Fruit fly (Drosophila melanogaster): ENCODE results near the gene mei-41.

The mei-41 gene

DNA sequence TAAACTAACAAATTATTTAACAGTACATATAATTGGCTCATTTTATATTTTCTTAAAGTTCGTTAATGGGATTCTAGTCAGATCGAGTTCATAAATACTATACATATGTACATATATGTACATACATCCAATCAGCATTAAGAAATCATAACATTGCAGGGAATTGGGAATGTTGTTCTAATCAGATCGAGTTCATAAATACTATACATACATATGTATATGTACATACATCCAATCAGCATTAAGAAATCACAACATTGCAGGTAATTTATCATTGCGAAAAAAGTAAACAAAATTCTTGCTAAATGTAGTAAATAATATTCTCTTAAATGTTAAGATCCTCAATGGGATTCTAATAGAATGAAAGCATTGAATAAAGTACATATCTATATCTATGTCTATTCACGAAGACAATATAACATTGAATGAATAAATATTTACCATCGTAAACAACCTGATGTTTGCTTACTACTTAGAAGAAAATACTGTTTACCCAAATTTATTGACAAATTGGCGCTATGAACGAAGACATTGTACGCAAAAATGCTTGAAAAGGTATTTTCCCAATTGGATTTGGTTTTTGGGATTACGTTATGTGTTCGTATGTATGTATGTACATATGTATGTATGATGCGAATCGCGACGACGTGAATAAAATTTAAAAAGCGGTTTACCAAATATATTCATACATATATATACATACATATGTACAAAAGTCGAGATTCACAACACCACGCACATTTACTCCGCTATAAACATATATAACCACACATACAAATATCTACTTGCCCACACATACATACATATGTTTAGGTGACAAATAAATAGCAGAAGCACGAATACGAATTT, 7.6 kb upstream of the mei-41 start (continued):
- peak; percentile 50 for TF ChIP-seq CG17829 (tag; optimal IDR thresholded peaks at IDR 0.05)
- TF ChIP-seq jigr1 (GFP tag; IDR thresholded peaks at IDR 0.05), result no peak
- peak; percentile 88 for TF ChIP-seq CG17359 (tag; optimal IDR thresholded peaks at IDR 0.05)
- TF ChIP-seq CG12299 (tag; optimal IDR thresholded peaks at IDR 0.05), result peak; percentile 91
- 0 out of 3 replicates have a peak, but pooled peaks have one; percentile 44 for TF ChIP-seq zfh1 (GFP tag; IDR thresholded peaks at IDR 0.05)
- peak; percentile 95 for TF ChIP-seq CG6813 (GFP tag; optimal IDR thresholded peaks at IDR 0.05)
- no peak for TF ChIP-seq Xbp1 (GFP tag; optimal IDR thresholded peaks at IDR 0.05)
- peak; percentile 46 for TF ChIP-seq eyg (GFP tag; optimal IDR thresholded peaks at IDR 0.05)
- no peak for TF ChIP-seq Dref (GFP tag; IDR thresholded peaks at IDR 0.05)
- TF ChIP-seq CG14710 (tag; optimal IDR thresholded peaks at IDR 0.05), result peak; percentile 78
- peak; percentile 70 for TF ChIP-seq Max (GFP tag; optimal IDR thresholded peaks at IDR 0.05)
- TF ChIP-seq CG8359 (GFP tag; optimal IDR thresholded peaks at IDR 0.05; ENCODE audit: borderline replicate concordance), result peak; percentile 36
- TF ChIP-seq CG6254 (GFP tag; optimal IDR thresholded peaks at IDR 0.05), result peak; percentile 36
- peak; percentile 70 for TF ChIP-seq YL-1 (GFP tag; optimal IDR thresholded peaks at IDR 0.05)
- TF ChIP-seq NfI (GFP tag; optimal IDR thresholded peaks at IDR 0.05), result no peak
- TF ChIP-seq CG10366 (GFP tag; IDR thresholded peaks at IDR 0.05), result no peak; the same call in 1 of the 2 replicates
- TF ChIP-seq CG9727 (GFP tag; optimal IDR thresholded peaks at IDR 0.05), result peak; percentile 76
- TF ChIP-seq zen2 (GFP tag; IDR thresholded peaks at IDR 0.05; ENCODE audit: partially characterized antibody), result no peak
- TF ChIP-seq CG3838 (GFP tag; optimal IDR thresholded peaks at IDR 0.05), result peak; percentile 66
- TF ChIP-seq Myb (GFP tag; optimal IDR thresholded peaks at IDR 0.05), result no peak
- peak; percentile 32 for TF ChIP-seq CG10267 (tag; optimal IDR thresholded peaks at IDR 0.05)
- peak; percentile 4 for TF ChIP-seq CG4820 (GFP tag; optimal IDR thresholded peaks at IDR 0.05)
- peak; percentile 12 for TF ChIP-seq CTCF (GFP tag; optimal IDR thresholded peaks at IDR 0.05)
- TF ChIP-seq CG8944 (GFP tag; optimal IDR thresholded peaks at IDR 0.05), result peak; percentile 15
- TF ChIP-seq CG15011 (GFP tag; optimal IDR thresholded peaks at IDR 0.05), result peak; percentile 91
- TF ChIP-seq vvl (GFP tag; IDR thresholded peaks at IDR 0.05), result peak; percentile 41; the same call in 1 of the 2 replicates
- TF ChIP-seq CG16863 (GFP tag; optimal IDR thresholded peaks at IDR 0.05), result no peak
- peak; percentile 92 for TF ChIP-seq Atf6 (GFP tag; IDR thresholded peaks at IDR 0.05)
- TF ChIP-seq CG42726 (GFP tag; IDR thresholded peaks at IDR 0.05; ENCODE audit: partially characterized antibody), result no peak
- peak; percentile 94 for TF ChIP-seq CG13296 (GFP tag; optimal IDR thresholded peaks at IDR 0.05)
- peak; percentile 91 for TF ChIP-seq CG13894 (tag; optimal IDR thresholded peaks at IDR 0.05)
- peak; percentile 68 for TF ChIP-seq CG18764 (GFP tag; optimal IDR thresholded peaks at IDR 0.05)
- no peak for TF ChIP-seq crp (GFP tag; optimal IDR thresholded peaks at IDR 0.05)
- peak; percentile 92 for TF ChIP-seq CG12071 (GFP tag; optimal IDR thresholded peaks at IDR 0.05)
- TF ChIP-seq CG4282 (GFP tag; optimal IDR thresholded peaks at IDR 0.05), result no peak
- peak; percentile 48 for TF ChIP-seq Sry-β (GFP tag; optimal IDR thresholded peaks at IDR 0.05)
- peak; percentile 78 for TF ChIP-seq CG7271 (tag; optimal IDR thresholded peaks at IDR 0.05)
- TF ChIP-seq Lpt (GFP tag; optimal IDR thresholded peaks at IDR 0.05), result no peak
- TF ChIP-seq Hr78 (GFP tag; optimal IDR thresholded peaks at IDR 0.05), result peak in 1 of 2 experiments; percentile 13
- TF ChIP-seq sens (GFP tag), result peak; percentile 92
- TF ChIP-seq ind (GFP tag; optimal IDR thresholded peaks at IDR 0.05), result no peak
- peak; percentile 49 for TF ChIP-seq CG4854 (GFP tag; optimal IDR thresholded peaks at IDR 0.05)
- TF ChIP-seq CG2712 (tag; optimal IDR thresholded peaks at IDR 0.05), result peak; percentile 57
- TF ChIP-seq usp (GFP tag; optimal IDR thresholded peaks at IDR 0.05), result no peak
- peak; percentile 35; the same call in 1 of the 2 replicates for TF ChIP-seq ap (GFP tag; IDR thresholded peaks at IDR 0.05)
- peak; percentile 83 for TF ChIP-seq gem (tag; optimal IDR thresholded peaks at IDR 0.05)
- peak; percentile 73 for TF ChIP-seq pfk (GFP tag; optimal IDR thresholded peaks at IDR 0.05)
- peak; percentile 81 for TF ChIP-seq Awh (GFP tag; IDR thresholded peaks at IDR 0.05)
- TF ChIP-seq CG9437 (GFP tag; optimal IDR thresholded peaks at IDR 0.05), result peak; percentile 49

Measured in whole organism, embryonic.